Worm (Caenorhabditis elegans) whole organism, L1 larva: ENCODE data around the gene C05C9.3.

ENCODE experiments used
- C16A3.4 ChIP-seq: fragments of 150-350 bp; optimal IDR thresholded peaks from 2 replicates; lab custom pipeline; 2014; ENCODE audit warnings: missing biosample characterization, missing genetic modification characterization
- C34B4.2 ChIP-seq: sonication (generic microtip); optimal IDR thresholded peaks from 2 replicates; lab custom pipeline; 2017; ENCODE audit warnings: mild to moderate bottlenecking, missing genetic modification characterization, missing compliant biosample characterization
- F16B12.6 ChIP-seq: fragments of 150-350 bp; optimal IDR thresholded peaks from 2 replicates; lab custom pipeline; 2014; ENCODE audit warnings: missing biosample characterization, missing genetic modification characterization
- Y116A8C.19 ChIP-seq: sonication (generic microtip); optimal IDR thresholded peaks from 2 replicates; lab custom pipeline; 2016; ENCODE audit warnings: missing compliant biosample characterization, missing genetic modification characterization, borderline replicate concordance
- alr-1 ChIP-seq: fragments of 200-800 bp; sonication (Bioruptor generic); optimal IDR thresholded peaks from 2 replicates; lab custom pipeline; 2018; ENCODE audit warnings: borderline replicate concordance, mild to moderate bottlenecking, missing genetic modification characterization, missing compliant biosample characterization
- ceh-63 ChIP-seq: fragments of 200-800 bp; sonication (Bioruptor generic); optimal IDR thresholded peaks from 2 replicates; lab custom pipeline; 2018; ENCODE audit warnings: mild to moderate bottlenecking, missing genetic modification characterization, missing compliant biosample characterization
- ceh-8 ChIP-seq: fragments of 200-800 bp; sonication (Bioruptor generic); optimal IDR thresholded peaks from 2 replicates; lab custom pipeline; 2018; ENCODE audit warnings: mild to moderate bottlenecking, missing genetic modification characterization, moderate library complexity, missing compliant biosample characterization
- ceh-88 ChIP-seq: fragments of 200-800 bp; sonication (Bioruptor generic); IDR thresholded peaks from 2 replicates; pipeline ENCODE4 v1.3.6; 2022; ENCODE audit warnings: missing genetic modification characterization, missing compliant biosample characterization
- efl-1 ChIP-seq, 4 experiments: fragments of 150-350 bp; optimal IDR thresholded peaks in 3 of 4; peaks in 1 of 4; 1 replicate in 1 of 4; 2 replicates in 3 of 4; lab custom pipeline; 2014; ENCODE audit warnings: missing biosample characterization in 2 of 4, missing genetic modification characterization in 2 of 4, missing genetic modification reagents in 2 of 4
- efl-3 ChIP-seq: fragments of 200-800 bp; sonication (Bioruptor generic); optimal IDR thresholded peaks from 2 replicates; lab custom pipeline; 2018; ENCODE audit warnings: mild to moderate bottlenecking, missing genetic modification characterization, missing compliant biosample characterization
- elt-3 ChIP-seq, 6 experiments: fragments of 150-350 bp in 1 of 6; sonication (generic microtip); optimal IDR thresholded peaks; 2 replicates each; lab custom pipeline; 2017 to 2018; ENCODE audit warnings: missing biosample characterization in 6 of 6, missing genetic modification characterization in 6 of 6, inconsistent platforms in 1 of 6
- fkh-10 ChIP-seq: sonication (generic microtip); optimal IDR thresholded peaks from 2 replicates; lab custom pipeline; 2017; ENCODE audit warnings: missing biosample characterization, missing genetic modification reagents, missing genetic modification characterization
- fos-1 ChIP-seq: fragments of 150-350 bp; optimal IDR thresholded peaks from 2 replicates; lab custom pipeline; 2014; ENCODE audit warnings: missing biosample characterization, missing genetic modification characterization
- grh-1 ChIP-seq: fragments of 200-800 bp; sonication (Bioruptor generic); IDR thresholded peaks from 2 replicates; pipeline ENCODE4 v1.3.6; 2022; ENCODE audit warnings: missing genetic modification reagents, missing genetic modification characterization, missing compliant biosample characterization
- irx-1 ChIP-seq: sonication (generic microtip); optimal IDR thresholded peaks from 2 replicates; lab custom pipeline; 2016; ENCODE audit warnings: missing genetic modification characterization, missing compliant biosample characterization
- isw-1 ChIP-seq: fragments of 200-800 bp; sonication (Bioruptor generic); IDR thresholded peaks from 2 replicates; pipeline ENCODE4 v1.3.6; 2022; ENCODE audit warnings: missing genetic modification characterization, missing compliant biosample characterization
- lin-13 ChIP-seq: fragments of 150-350 bp; optimal IDR thresholded peaks from 2 replicates; lab custom pipeline; 2014; ENCODE audit warnings: missing biosample characterization, missing genetic modification reagents, missing genetic modification characterization
- lin-14 ChIP-seq: fragments of 200-800 bp; sonication (Bioruptor generic); optimal IDR thresholded peaks from 2 replicates; lab custom pipeline; 2018; ENCODE audit warnings: mild to moderate bottlenecking, missing genetic modification characterization, moderate library complexity, missing compliant biosample characterization
- lin-15B ChIP-seq: fragments of 150-350 bp; sonication (generic microtip); optimal IDR thresholded peaks from 3 replicates; lab custom pipeline; 2014; ENCODE audit warnings: missing biosample characterization, missing genetic modification characterization
- lin-39 ChIP-seq: fragments of 150-350 bp; optimal IDR thresholded peaks from 2 replicates; lab custom pipeline; 2014; ENCODE audit warnings: missing biosample characterization, missing genetic modification reagents, missing genetic modification characterization
- lir-3 ChIP-seq: sonication (generic microtip); optimal IDR thresholded peaks from 2 replicates; lab custom pipeline; 2016; ENCODE audit warnings: mild to moderate bottlenecking, missing genetic modification characterization, moderate library complexity, missing compliant biosample characterization; ENCODE audit not compliant: poor library complexity
- mab-9 ChIP-seq: fragments of 200-800 bp; sonication (Bioruptor generic); IDR thresholded peaks from 2 replicates; pipeline ENCODE4 v1.3.6; 2022; ENCODE audit warnings: missing genetic modification reagents, missing genetic modification characterization, missing compliant biosample characterization
- mdl-1 ChIP-seq, 2 experiments: fragments of 150-350 bp; optimal IDR thresholded peaks; 2 replicates each; lab custom pipeline; 2014 to 2017; ENCODE audit warnings: missing biosample characterization in 2 of 2, missing genetic modification characterization in 2 of 2, inconsistent platforms in 1 of 2
- mef-2 ChIP-seq: fragments of 150-350 bp; optimal IDR thresholded peaks from 2 replicates; lab custom pipeline; 2014; ENCODE audit warnings: missing biosample characterization, missing genetic modification characterization
- mep-1 ChIP-seq: fragments of 150-350 bp; optimal IDR thresholded peaks from 2 replicates; lab custom pipeline; 2014; ENCODE audit warnings: missing biosample characterization, missing genetic modification characterization
- nhr-12 ChIP-seq: sonication (generic microtip); optimal IDR thresholded peaks from 2 replicates; lab custom pipeline; 2017; ENCODE audit warnings: missing biosample characterization, missing genetic modification characterization
- nhr-19 ChIP-seq: fragments of 200-800 bp; sonication (Bioruptor generic); conservative IDR thresholded peaks from 2 replicates; pipeline ENCODE4 v1.3.6; 2022; ENCODE audit warnings: missing genetic modification characterization, missing compliant biosample characterization
- nhr-20 ChIP-seq: sonication (generic microtip); optimal IDR thresholded peaks from 2 replicates; lab custom pipeline; 2016; ENCODE audit warnings: mild to moderate bottlenecking, missing genetic modification characterization, missing compliant biosample characterization
- nhr-47 ChIP-seq: sonication (generic microtip); optimal IDR thresholded peaks from 2 replicates; lab custom pipeline; 2016; ENCODE audit warnings: mild to moderate bottlenecking, missing genetic modification characterization, moderate library complexity, missing compliant biosample characterization
- nhr-71 ChIP-seq: sonication (generic microtip); optimal IDR thresholded peaks from 2 replicates; lab custom pipeline; 2016; ENCODE audit warnings: mild to moderate bottlenecking, missing genetic modification characterization, moderate library complexity, missing compliant biosample characterization
- nhr-76 ChIP-seq: sonication (generic microtip); optimal IDR thresholded peaks from 2 replicates; lab custom pipeline; 2017; ENCODE audit warnings: missing biosample characterization, missing genetic modification characterization
- nhr-84 ChIP-seq: sonication (generic microtip); optimal IDR thresholded peaks from 2 replicates; lab custom pipeline; 2017; ENCODE audit warnings: missing biosample characterization, missing genetic modification characterization
- nhr-85 ChIP-seq: sonication (generic microtip); peaks from one replicate; lab custom pipeline; 2016; ENCODE audit warnings: missing genetic modification characterization, inconsistent platforms, missing compliant biosample characterization
- nhr-90 ChIP-seq: sonication (generic microtip); optimal IDR thresholded peaks from 2 replicates; lab custom pipeline; 2016; ENCODE audit warnings: mild to moderate bottlenecking, missing genetic modification characterization, missing compliant biosample characterization; ENCODE audit not compliant: poor library complexity
- pax-3 ChIP-seq: fragments of 200-800 bp; sonication (Bioruptor generic); optimal IDR thresholded peaks from 2 replicates; lab custom pipeline; 2018; ENCODE audit warnings: mild to moderate bottlenecking, missing genetic modification characterization, moderate library complexity, missing compliant biosample characterization
- rnt-1 ChIP-seq: sonication (generic microtip); optimal IDR thresholded peaks from 2 replicates; lab custom pipeline; 2016; ENCODE audit warnings: mild to moderate bottlenecking, missing genetic modification characterization, moderate library complexity, missing compliant biosample characterization
- skn-1 ChIP-seq: fragments of 150-350 bp; optimal IDR thresholded peaks from 2 replicates; lab custom pipeline; 2014; ENCODE audit warnings: missing biosample characterization, missing genetic modification characterization
- snpc-4 ChIP-seq: fragments of 150-350 bp; optimal IDR thresholded peaks from 2 replicates; lab custom pipeline; 2014; ENCODE audit warnings: missing biosample characterization, missing genetic modification characterization
- snu-23 ChIP-seq: sonication (generic microtip); optimal IDR thresholded peaks from 2 replicates; lab custom pipeline; 2016; ENCODE audit warnings: missing genetic modification characterization, missing compliant biosample characterization
- sox-4 ChIP-seq: sonication (generic microtip); optimal IDR thresholded peaks from 2 replicates; lab custom pipeline; 2016; ENCODE audit warnings: missing genetic modification characterization, missing compliant biosample characterization
- sup-37 ChIP-seq: fragments of 200-800 bp; sonication (Bioruptor generic); optimal IDR thresholded peaks from 2 replicates; lab custom pipeline; 2018; ENCODE audit warnings: mild to moderate bottlenecking, missing genetic modification characterization, missing compliant biosample characterization
- swsn-7 ChIP-seq: sonication (generic microtip); optimal IDR thresholded peaks from 2 replicates; lab custom pipeline; 2016; ENCODE audit warnings: missing genetic modification characterization, missing compliant biosample characterization
- unc-30 ChIP-seq: sonication (generic microtip); optimal IDR thresholded peaks from 2 replicates; lab custom pipeline; 2017; ENCODE audit warnings: missing biosample characterization, missing genetic modification characterization
- unc-86 ChIP-seq: sonication (generic microtip); optimal IDR thresholded peaks from 2 replicates; lab custom pipeline; 2016; ENCODE audit warnings: missing genetic modification characterization, missing compliant biosample characterization
- vab-15 ChIP-seq: sonication (generic microtip); optimal IDR thresholded peaks from 2 replicates; lab custom pipeline; 2017; ENCODE audit warnings: missing genotype, mild to moderate bottlenecking, missing genetic modification characterization, missing compliant biosample characterization
- zip-4 ChIP-seq: fragments of 200-800 bp; sonication (Bioruptor generic); optimal IDR thresholded peaks from 2 replicates; lab custom pipeline; 2018; ENCODE audit warnings: mild to moderate bottlenecking, missing genetic modification characterization, moderate library complexity, missing compliant biosample characterization
- ztf-11 ChIP-seq, 2 experiments: sonication (generic microtip); optimal IDR thresholded peaks; 2 replicates each; lab custom pipeline; 2016 to 2017; ENCODE audit warnings: missing genetic modification characterization in 2 of 2, missing biosample characterization in 1 of 2, missing compliant biosample characterization in 1 of 2
- ztf-4 ChIP-seq: fragments of 150-350 bp; optimal IDR thresholded peaks from 2 replicates; lab custom pipeline; 2014; ENCODE audit warnings: missing biosample characterization, missing genetic modification characterization

Gene C05C9.3

DNA sequence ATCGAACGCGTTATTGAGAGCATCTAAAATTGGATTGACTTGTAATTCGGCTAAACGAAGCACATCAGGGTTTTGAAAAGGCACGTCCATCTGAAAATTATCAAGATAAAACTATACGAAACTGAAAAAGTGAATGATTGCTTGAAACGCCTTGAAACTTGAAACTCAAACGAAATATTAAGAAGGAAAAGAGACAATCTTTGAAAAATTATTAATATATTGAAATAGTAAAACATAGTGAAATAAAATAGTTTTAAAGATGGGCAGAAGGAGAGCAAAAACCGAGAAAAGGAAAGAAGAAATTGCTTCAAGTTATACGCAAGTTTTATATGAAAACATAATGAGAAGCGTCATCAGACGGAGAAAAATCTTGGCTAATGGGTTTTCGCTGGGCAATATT is 54.5 kb downstream of the C05C9.3 start, which contains the start of gene W02H3.3 (continued):
- no peak for TF ChIP-seq mdl-1 (tag; optimal IDR thresholded peaks at IDR 0.05; lab: Kevin White, UChicago)
- no peak for TF ChIP-seq snpc-4
- no peak for TF ChIP-seq nhr-84 (tag; lab: Kevin White, UChicago)

DNA sequence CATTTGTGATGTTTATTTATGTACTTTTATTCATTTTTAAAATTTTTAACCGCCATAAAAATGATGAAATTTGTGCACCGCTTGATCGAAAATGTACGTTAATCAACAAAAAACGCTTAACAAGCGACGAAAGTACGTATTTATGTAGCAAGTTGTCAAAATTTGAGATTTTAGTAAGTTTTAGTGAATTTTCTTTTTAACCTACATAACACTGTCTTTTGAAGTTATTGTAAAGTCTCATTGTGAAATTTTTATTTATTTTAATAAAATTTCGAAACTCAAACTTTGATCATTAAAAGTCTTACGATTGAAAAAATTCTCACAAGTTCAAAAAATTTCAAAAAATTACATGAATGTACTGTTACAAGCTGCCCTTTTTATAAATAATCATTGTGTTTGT is 55.3 kb downstream of the C05C9.3 start:
- no peak for TF ChIP-seq lin-13 (GFP tag; lab: Kevin White, UChicago)
- no peak for TF ChIP-seq unc-30 (tag; lab: Kevin White, UChicago)

DNA sequence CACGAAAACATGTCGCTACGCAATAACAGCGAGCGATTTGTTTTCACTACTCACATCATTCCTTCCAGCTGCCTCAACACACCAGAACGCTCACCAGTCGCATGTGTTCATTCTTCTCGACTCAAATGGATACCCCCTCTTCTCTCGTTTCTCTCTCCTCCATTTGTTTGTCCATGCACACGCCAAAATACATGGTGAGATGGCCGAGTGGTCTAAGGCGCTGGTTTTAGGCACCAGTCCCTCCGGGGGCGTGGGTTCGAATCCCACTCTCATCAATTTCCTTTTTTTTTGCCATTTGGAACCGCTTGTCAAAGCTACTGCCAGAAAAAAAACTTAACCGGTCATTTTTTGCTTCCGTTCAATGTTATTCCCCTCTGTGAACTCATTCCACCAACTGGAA is 57.1 kb downstream of the C05C9.3 start:
- peak; percentile 73 for TF ChIP-seq swsn-7 (tag; lab: Kevin White, UChicago)
- peak; percentile 68 for TF ChIP-seq nhr-90
- no peak for TF ChIP-seq lir-3 (tag; lab: Kevin White, UChicago)
- TF ChIP-seq sox-4 (tag; lab: Kevin White, UChicago), result peak; percentile 61
- TF ChIP-seq nhr-85 (tag; lab: Kevin White, UChicago), result peak; percentile 80
- TF ChIP-seq pax-3 (tag; lab: Kevin White, UChicago), result peak; percentile 43
- no peak for TF ChIP-seq vab-15 (tag; lab: Kevin White, UChicago)
- TF ChIP-seq mab-9 (GFP tag; lab: Robert Waterston, UW), result no peak; the same call in 1 of the 2 replicates
- TF ChIP-seq nhr-76 (tag; lab: Kevin White, UChicago), result no peak
- TF ChIP-seq lin-39 (tag; lab: Kevin White, UChicago), result no peak
- peak; percentile 6 for TF ChIP-seq ceh-63 (GFP tag; lab: Kevin White, UChicago)
- peak; percentile 58 for TF ChIP-seq lin-14 (GFP tag; lab: Kevin White, UChicago)
- no peak for TF ChIP-seq sup-37 (GFP tag; lab: Kevin White, UChicago)
- peak in 1 of 2 experiments; percentile 50 for TF ChIP-seq ztf-11 (tag; optimal IDR thresholded peaks at IDR 0.05; lab: Kevin White, UChicago)
- TF ChIP-seq lin-15B (tag; lab: Kevin White, UChicago), result no peak
- TF ChIP-seq lin-13 (GFP tag; lab: Kevin White, UChicago), result no peak
- no peak for TF ChIP-seq Y116A8C.19 (tag; lab: Kevin White, UChicago)
- no peak for TF ChIP-seq F16B12.6 (tag; lab: Kevin White, UChicago)
- TF ChIP-seq rnt-1, result peak; percentile 66
- TF ChIP-seq efl-3, result no peak
- no peak for TF ChIP-seq ztf-4
- peak; percentile 68 for TF ChIP-seq nhr-20
- TF ChIP-seq skn-1 (tag; lab: Kevin White, UChicago), result peak; percentile 52
- peak; percentile 47; the same call in 1 of the 2 replicates for TF ChIP-seq grh-1
- peak; percentile 72 for TF ChIP-seq nhr-71 (tag; lab: Kevin White, UChicago)
- peak; percentile 55 for TF ChIP-seq mep-1 (tag; lab: Kevin White, UChicago)
- TF ChIP-seq nhr-19 (GFP tag; lab: Robert Waterston, UW), result peak; percentile 72
- peak; percentile 87 for TF ChIP-seq nhr-47
- peak; percentile 83 for TF ChIP-seq snu-23 (GFP tag; lab: Kevin White, UChicago)
- no peak for TF ChIP-seq C16A3.4
- no peak for TF ChIP-seq mef-2 (tag; lab: Kevin White, UChicago)
- peak; percentile 31 for TF ChIP-seq fos-1
- TF ChIP-seq alr-1, result no peak
- TF ChIP-seq snpc-4, result no peak
- no peak for TF ChIP-seq ceh-88
- peak; percentile 65 for TF ChIP-seq fkh-10 (GFP tag; lab: Kevin White, UChicago)
- TF ChIP-seq elt-3 (tag; optimal IDR thresholded peaks at IDR 0.05; lab: Kevin White, UChicago), result peak in 1 of 6 experiments; percentile 49
- no peak for TF ChIP-seq C34B4.2
- peak; percentile 12 to 13 for TF ChIP-seq efl-1 (optimal IDR thresholded peaks at IDR 0.05; lab: Kevin White, UChicago)
- peak in 1 of 2 experiments; percentile 93 for TF ChIP-seq efl-1 (GFP tag; optimal IDR thresholded peaks at IDR 0.05 in 1 of 2; lab: Kevin White, UChicago)
- TF ChIP-seq zip-4 (GFP tag; lab: Kevin White, UChicago), result no peak
- no peak for TF ChIP-seq nhr-12 (tag; lab: Kevin White, UChicago)
- TF ChIP-seq ceh-8 (GFP tag; lab: Kevin White, UChicago), result no peak
- peak; percentile 36 for TF ChIP-seq unc-86 (tag; lab: Kevin White, UChicago)
- peak; percentile 27 for TF ChIP-seq irx-1 (tag; lab: Kevin White, UChicago)
- peak; percentile 42; the same call in 1 of the 2 replicates for TF ChIP-seq isw-1
